Fruit fly (Drosophila melanogaster) whole organism, embryonic: Measurements from ENCODE around the gene Eno.

Source experiments
- H15 ChIP-seq: fragments of 200-800 bp; sonication (Bioruptor generic); IDR thresholded peaks from 3 replicates; pipeline ENCODE4 v1.3.6; 2022; ENCODE audit warnings: missing biosample characterization, missing genetic modification characterization
- peb ChIP-seq: fragments of 200-800 bp; sonication (Bioruptor generic); IDR thresholded peaks from 2 replicates; pipeline ENCODE4 v1.3.6; 2022; ENCODE audit warnings: missing biosample characterization, missing genetic modification characterization

dm6 chr2L:1740095-1740494 is 10.7 kb upstream of the Eno start:
- TF ChIP-seq peb: no peak
- no peak for TF ChIP-seq H15
